Fruit fly (Drosophila melanogaster): ENCODE data around the gene EMC2B.

DNA sequence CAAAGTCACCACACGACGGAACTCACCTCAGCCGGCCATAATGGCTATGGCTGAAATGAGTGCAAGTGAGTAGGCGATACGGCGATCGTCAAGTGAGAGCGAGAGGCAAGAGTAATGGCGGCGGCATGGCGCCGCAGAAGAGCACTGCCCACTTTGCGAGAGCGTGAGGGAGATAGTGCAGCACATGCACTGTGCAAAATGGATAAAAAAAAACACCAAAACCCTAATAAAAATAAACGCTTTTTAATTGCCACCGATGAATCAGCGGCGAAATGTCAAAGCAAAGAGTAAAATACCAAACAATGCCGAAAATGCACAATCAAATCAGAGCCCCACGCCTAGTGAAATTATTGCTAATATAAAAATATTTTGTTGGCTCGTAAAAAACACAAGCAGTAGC lies 43.0 kb downstream of the EMC2B start:
- TF ChIP-seq CG8478 (optimal IDR thresholded peaks at IDR 0.05): peak; percentile 54
- TF ChIP-seq Dll (optimal IDR thresholded peaks at IDR 0.05): peak; percentile 73
- no peak for TF ChIP-seq pan (optimal IDR thresholded peaks at IDR 0.05)
- TF ChIP-seq psq (optimal IDR thresholded peaks at IDR 0.05): no peak
- TF ChIP-seq EcR (GFP tag; optimal IDR thresholded peaks at IDR 0.05): no peak
- TF ChIP-seq usp (GFP tag; optimal IDR thresholded peaks at IDR 0.05): no peak

All from whole organism.